Fruit fly (Drosophila melanogaster) whole organism, embryonic: ENCODE measurements around the gene CG43980.

Source experiments
- Abd-B ChIP-seq: fragments of 200-800 bp; sonication (Bioruptor generic); optimal IDR thresholded peaks from 2 replicates; lab custom pipeline; 2018; ENCODE audit warnings: missing biosample characterization, mild to moderate bottlenecking, missing genetic modification characterization, moderate library complexity
- BEAF-32 ChIP-seq: fragments of 200-800 bp; sonication (Bioruptor generic); optimal IDR thresholded peaks from 3 replicates; lab custom pipeline; 2017; ENCODE audit warnings: missing biosample characterization, missing genetic modification characterization, mild to moderate bottlenecking, moderate library complexity, missing genetic modification reagents
- CG11093 ChIP-seq: fragments of 200-800 bp; sonication (Bioruptor generic); IDR thresholded peaks from 3 replicates; pipeline ENCODE4 v1.3.6; 2022; ENCODE audit warnings: missing biosample characterization, missing genetic modification characterization
- CG11398 ChIP-seq: fragments of 200-800 bp; sonication (Bioruptor generic); optimal IDR thresholded peaks from 2 replicates; lab custom pipeline; 2016; ENCODE audit warnings: missing biosample characterization, missing genetic modification characterization
- CG11456 ChIP-seq: fragments of 200-800 bp; sonication (Bioruptor generic); IDR thresholded peaks from 3 replicates; pipeline ENCODE4 v1.3.6; 2022; ENCODE audit warnings: missing biosample characterization, missing genetic modification characterization
- CG11504 ChIP-seq: fragments of 200-800 bp; sonication (Bioruptor generic); optimal IDR thresholded peaks from 3 replicates; lab custom pipeline; 2019; ENCODE audit warnings: missing biosample characterization, mild to moderate bottlenecking, missing genetic modification characterization, moderate library complexity
- CG11696 ChIP-seq: fragments of 200-800 bp; sonication (Bioruptor generic); IDR thresholded peaks from 2 replicates; pipeline ENCODE4 v1.3.6; 2022; ENCODE audit warnings: missing biosample characterization, missing genetic modification characterization
- CG12104 ChIP-seq: fragments of 200-800 bp; sonication (Bioruptor generic); optimal IDR thresholded peaks from 3 replicates; lab custom pipeline; 2016; ENCODE audit warnings: missing biosample characterization, missing genetic modification characterization
- CG16779 ChIP-seq: fragments of 200-800 bp; sonication (Bioruptor generic); IDR thresholded peaks from 2 replicates; pipeline ENCODE4 v1.3.6; 2022; ENCODE audit warnings: missing biosample characterization, missing genetic modification characterization
- CG3281 ChIP-seq: fragments of 200-800 bp; sonication (Bioruptor generic); optimal IDR thresholded peaks from 3 replicates; lab custom pipeline; 2017; ENCODE audit warnings: missing biosample characterization, mild to moderate bottlenecking, missing genetic modification characterization
- CG33557 ChIP-seq: fragments of 200-800 bp; sonication (Bioruptor generic); optimal IDR thresholded peaks from 2 replicates; lab custom pipeline; 2019; ENCODE audit warnings: missing biosample characterization, mild to moderate bottlenecking, missing genetic modification characterization, moderate library complexity
- CG6791 ChIP-seq: fragments of 200-800 bp; sonication (Bioruptor generic); IDR thresholded peaks from 3 replicates; pipeline ENCODE4 v1.3.6; 2022; ENCODE audit warnings: missing biosample characterization, missing genetic modification characterization; ENCODE audit not compliant: partially characterized antibody
- CG7357 ChIP-seq: fragments of 200-800 bp; sonication (Bioruptor generic); IDR thresholded peaks from 3 replicates; pipeline ENCODE4 v1.3.6; 2022; ENCODE audit warnings: missing biosample characterization, missing genetic modification characterization
- CG7839 ChIP-seq: fragments of 200-800 bp; sonication (Bioruptor generic); optimal IDR thresholded peaks from 3 replicates; lab custom pipeline; 2018; ENCODE audit warnings: missing biosample characterization, mild to moderate bottlenecking, missing genetic modification characterization, moderate library complexity
- CG8089 ChIP-seq: fragments of 200-800 bp; sonication (Bioruptor generic); optimal IDR thresholded peaks from 3 replicates; lab custom pipeline; 2016; ENCODE audit warnings: missing biosample characterization, missing genetic modification characterization
- CG8765 ChIP-seq: fragments of 200-800 bp; sonication (Bioruptor generic); IDR thresholded peaks from 2 replicates; pipeline ENCODE4 v1.3.6; 2022; ENCODE audit warnings: missing biosample characterization, missing genetic modification characterization
- Ets65A ChIP-seq: fragments of 200-800 bp; sonication (Bioruptor generic); peaks from one replicate; lab custom pipeline; 2016; ENCODE audit warnings: missing biosample characterization, missing genetic modification characterization
- MTF-1 ChIP-seq: fragments of 200-800 bp; sonication (Bioruptor generic); optimal IDR thresholded peaks from 2 replicates; lab custom pipeline; 2018; ENCODE audit warnings: missing biosample characterization, mild to moderate bottlenecking, missing genetic modification characterization, borderline replicate concordance
- Meics ChIP-seq: fragments of 200-800 bp; sonication (Bioruptor generic); optimal IDR thresholded peaks from 2 replicates; lab custom pipeline; 2017; ENCODE audit warnings: missing biosample characterization, mild to moderate bottlenecking, missing genetic modification characterization
- Neu2 ChIP-seq: fragments of 200-800 bp; sonication (Bioruptor generic); optimal IDR thresholded peaks from 3 replicates; lab custom pipeline; 2016; ENCODE audit warnings: missing biosample characterization, missing genetic modification characterization, borderline replicate concordance
- Oaz ChIP-seq: fragments of 200-800 bp; sonication (Bioruptor generic); IDR thresholded peaks from 2 replicates; pipeline ENCODE4 v1.3.6; 2022; ENCODE audit warnings: missing biosample characterization, missing genetic modification characterization
- Opbp ChIP-seq: fragments of 200-800 bp; sonication (Bioruptor generic); IDR thresholded peaks from 3 replicates; pipeline ENCODE4 v1.3.6; 2022; ENCODE audit warnings: missing biosample characterization, missing genetic modification characterization; ENCODE audit not compliant: partially characterized antibody
- Rfx ChIP-seq: fragments of 200-800 bp; sonication (Bioruptor generic); IDR thresholded peaks from 2 replicates; pipeline ENCODE4 v1.3.6; 2022; ENCODE audit warnings: missing biosample characterization, missing genetic modification characterization
- Rx ChIP-seq: fragments of 200-800 bp; sonication (Bioruptor generic); IDR thresholded peaks from 2 replicates; pipeline ENCODE4 v1.3.6; 2022; ENCODE audit warnings: missing biosample characterization, missing genetic modification characterization
- Xbp1 ChIP-seq: fragments of 200-800 bp; sonication (Bioruptor generic); optimal IDR thresholded peaks from 3 replicates; lab custom pipeline; 2016; ENCODE audit warnings: missing biosample characterization, mild to moderate bottlenecking, missing genetic modification characterization
- YL-1 ChIP-seq: fragments of 200-800 bp; sonication (Bioruptor generic); optimal IDR thresholded peaks from 3 replicates; lab custom pipeline; 2017; ENCODE audit warnings: missing biosample characterization, mild to moderate bottlenecking, missing genetic modification characterization
- az2 ChIP-seq: fragments of 200-800 bp; sonication (Bioruptor generic); optimal IDR thresholded peaks from 3 replicates; lab custom pipeline; 2016; ENCODE audit warnings: missing biosample characterization, missing genetic modification characterization
- cg ChIP-seq: fragments of 200-800 bp; sonication (Bioruptor generic); optimal IDR thresholded peaks from 3 replicates; lab custom pipeline; 2019; ENCODE audit warnings: missing biosample characterization, mild to moderate bottlenecking, missing genetic modification characterization, moderate library complexity
- chinmo ChIP-seq: fragments of 200-800 bp; sonication (Bioruptor generic); IDR thresholded peaks from 4 replicates; pipeline ENCODE4 v1.3.6; 2022; ENCODE audit warnings: missing biosample characterization, missing genetic modification characterization; ENCODE audit not compliant: partially characterized antibody
- emc ChIP-seq: fragments of 200-800 bp; sonication (Bioruptor generic); optimal IDR thresholded peaks from 2 replicates; lab custom pipeline; 2016; ENCODE audit warnings: missing biosample characterization, missing genetic modification characterization
- fd3F ChIP-seq: fragments of 200-800 bp; sonication (Bioruptor generic); optimal IDR thresholded peaks from 2 replicates; lab custom pipeline; 2018; ENCODE audit warnings: missing biosample characterization, mild to moderate bottlenecking, missing genetic modification characterization, moderate library complexity
- gfzf ChIP-seq: fragments of 200-800 bp; sonication (Bioruptor generic); optimal IDR thresholded peaks from 2 replicates; lab custom pipeline; 2016; ENCODE audit warnings: missing biosample characterization, mild to moderate bottlenecking, missing genetic modification characterization, moderate library complexity
- hbn ChIP-seq: fragments of 200-800 bp; sonication (Bioruptor generic); IDR thresholded peaks from 2 replicates; pipeline ENCODE4 v1.3.6; 2022; ENCODE audit warnings: missing biosample characterization, missing genetic modification characterization; ENCODE audit not compliant: partially characterized antibody
- lab ChIP-seq: fragments of 200-800 bp; sonication (Bioruptor generic); optimal IDR thresholded peaks from 3 replicates; lab custom pipeline; 2017; ENCODE audit warnings: missing biosample characterization, missing genetic modification characterization, mild to moderate bottlenecking, moderate library complexity, missing genetic modification reagents
- lov ChIP-seq, 2 experiments: fragments of 200-800 bp in 1 of 2; fragments of >200 bp in 1 of 2; sonication (Bioruptor generic) in 1 of 2; IDR thresholded peaks in 1 of 2; optimal IDR thresholded peaks in 1 of 2; 2 replicates in 1 of 2; 3 replicates in 1 of 2; pipeline versions ENCODE4 v1.3.6 to Lab custom; 2017 to 2022; ENCODE audit warnings: missing biosample characterization in 1 of 2, missing genetic modification characterization in 1 of 2
- maf-S ChIP-seq: fragments of 200-800 bp; sonication (Bioruptor generic); optimal IDR thresholded peaks from 2 replicates; lab custom pipeline; 2016; ENCODE audit warnings: missing biosample characterization, missing genetic modification characterization
- mld ChIP-seq: fragments of 200-800 bp; sonication (Bioruptor generic); IDR thresholded peaks from 3 replicates; pipeline ENCODE4 v1.3.6; 2022; ENCODE audit warnings: missing biosample characterization, missing genetic modification characterization; ENCODE audit not compliant: partially characterized antibody
- pita ChIP-seq: fragments of 200-800 bp; sonication (Bioruptor generic); optimal IDR thresholded peaks from 2 replicates; lab custom pipeline; 2017; ENCODE audit warnings: missing biosample characterization, mild to moderate bottlenecking, missing genetic modification characterization
- row ChIP-seq: fragments of 200-800 bp; sonication (Bioruptor generic); IDR thresholded peaks from 3 replicates; pipeline ENCODE4 v1.3.6; 2022; ENCODE audit warnings: missing biosample characterization, missing genetic modification characterization
- sens ChIP-seq: fragments of 200-800 bp; sonication (Bioruptor generic); peaks from one replicate; lab custom pipeline; 2016; ENCODE audit warnings: missing biosample characterization, missing genetic modification characterization
- sima ChIP-seq: fragments of 200-800 bp; sonication (Bioruptor generic); optimal IDR thresholded peaks from 2 replicates; lab custom pipeline; 2016; ENCODE audit warnings: missing biosample characterization, missing genetic modification characterization
- so ChIP-seq: fragments of 200-800 bp; sonication (Bioruptor generic); IDR thresholded peaks from 3 replicates; pipeline ENCODE4 v1.3.6; 2022; ENCODE audit warnings: missing biosample characterization, missing genetic modification characterization
- sob ChIP-seq: fragments of 200-800 bp; sonication (Bioruptor generic); IDR thresholded peaks from 2 replicates; pipeline ENCODE4 v1.3.6; 2022; ENCODE audit warnings: missing biosample characterization, missing genetic modification characterization
- stc ChIP-seq: fragments of 200-800 bp; sonication (Bioruptor generic); IDR thresholded peaks from 2 replicates; pipeline ENCODE4 v1.3.6; 2022; ENCODE audit warnings: missing biosample characterization, missing genetic modification characterization
- tgo ChIP-seq: fragments of 200-800 bp; sonication (Bioruptor generic); IDR thresholded peaks from 3 replicates; pipeline ENCODE4 v1.3.6; 2022; ENCODE audit warnings: missing biosample characterization, missing genetic modification characterization
- toy ChIP-seq: fragments of 200-800 bp; sonication (Bioruptor generic); IDR thresholded peaks from 2 replicates; pipeline ENCODE4 v1.3.6; 2022; ENCODE audit warnings: missing biosample characterization, missing genetic modification characterization
- twi ChIP-seq: fragments of 200-800 bp; optimal IDR thresholded peaks from 2 replicates; lab custom pipeline; 2019; ENCODE audit warnings: missing biosample characterization, mild to moderate bottlenecking, missing genetic modification characterization, moderate library complexity
- unpg ChIP-seq: fragments of 200-800 bp; sonication (Bioruptor generic); optimal IDR thresholded peaks from 3 replicates; lab custom pipeline; 2018; ENCODE audit warnings: missing biosample characterization, mild to moderate bottlenecking, missing genetic modification characterization, moderate library complexity
- wdn ChIP-seq: fragments of 200-800 bp; sonication (Bioruptor generic); IDR thresholded peaks from 2 replicates; pipeline ENCODE4 v1.3.6; 2022; ENCODE audit warnings: missing biosample characterization, missing genetic modification characterization
- yki ChIP-seq: fragments of >200 bp; optimal IDR thresholded peaks from 3 replicates; lab custom pipeline; 2018

The CG43980 gene

DNA sequence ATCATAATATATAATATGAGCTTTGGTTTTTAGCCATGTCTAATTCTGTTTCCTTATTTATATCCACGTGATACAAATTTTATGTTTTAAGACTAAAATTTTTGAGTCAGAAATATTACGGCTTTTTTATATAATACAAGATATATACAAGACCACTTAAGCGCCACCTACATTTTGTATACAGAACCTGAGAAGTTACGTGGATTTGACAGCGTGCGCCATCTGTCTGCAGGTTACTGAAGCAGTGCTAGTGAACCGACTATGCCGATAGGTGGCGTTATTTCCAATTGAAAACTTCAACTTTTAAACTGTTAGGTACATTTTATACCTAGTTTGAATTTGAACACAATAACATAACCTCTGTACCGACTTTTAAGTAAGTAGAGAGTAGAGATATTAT is 8.0 kb downstream of the CG43980 start (continued):
- TF ChIP-seq az2 (GFP tag; lab: Kevin White, UChicago): peak; percentile 83
- TF ChIP-seq cg (GFP tag; lab: Kevin White, UChicago): no peak
- no peak for TF ChIP-seq emc (GFP tag; lab: Kevin White, UChicago)
- TF ChIP-seq CG16779 (GFP tag; lab: Robert Waterston, UW): no peak
- peak; percentile 89 for TF ChIP-seq sens (GFP tag; lab: Kevin White, UChicago)
- peak; percentile 52 for TF ChIP-seq fd3F (GFP tag; lab: Kevin White, UChicago)
- peak; percentile 34 for TF ChIP-seq lab
- TF ChIP-seq toy (GFP tag; lab: Robert Waterston, UW): no peak
- no peak for TF ChIP-seq CG11093 (GFP tag; lab: Robert Waterston, UW)
- peak; percentile 67 for TF ChIP-seq Meics
- TF ChIP-seq Neu2 (GFP tag; lab: Kevin White, UChicago): no peak
- peak; percentile 27 for TF ChIP-seq MTF-1
- 0 out of 2 replicates have a peak, but pooled peaks have one; percentile 12 for TF ChIP-seq Rx (GFP tag; lab: Robert Waterston, UW)
- peak; percentile 88 for TF ChIP-seq Rfx (GFP tag; lab: Robert Waterston, UW)
- no peak for TF ChIP-seq wdn (GFP tag; lab: Robert Waterston, UW)
- peak; percentile 67; the same call in 1 of the 2 replicates for TF ChIP-seq Oaz (GFP tag; lab: Robert Waterston, UW)
- TF ChIP-seq maf-S: peak; percentile 30
- TF ChIP-seq CG12104: no peak
- peak; percentile 59; the same call in 1 of the 3 replicates for TF ChIP-seq CG7357
- peak; percentile 92 for TF ChIP-seq Xbp1 (GFP tag; lab: Kevin White, UChicago)
- TF ChIP-seq CG11504 (tag; lab: Kevin White, UChicago): peak; percentile 78
- TF ChIP-seq Opbp (GFP tag; lab: Robert Waterston, UW): peak; percentile 35; the same call in 1 of the 3 replicates
- no peak for TF ChIP-seq sima (GFP tag; lab: Kevin White, UChicago)
- TF ChIP-seq YL-1: no peak
- TF ChIP-seq mld: no peak
- peak; percentile 55; the same call in 1 of the 3 replicates for TF ChIP-seq CG6791
- TF ChIP-seq twi: peak; percentile 59
- no peak for TF ChIP-seq CG3281 (GFP tag; lab: Kevin White, UChicago)
- peak; percentile 61 for TF ChIP-seq pita
- TF ChIP-seq CG11696: no peak
- peak; percentile 96 for TF ChIP-seq CG11456 (GFP tag; lab: Robert Waterston, UW)
- TF ChIP-seq CG7839: peak; percentile 75
- no peak for TF ChIP-seq yki (lab: Kevin White, UChicago)
- TF ChIP-seq chinmo (GFP tag; lab: Robert Waterston, UW): no peak
- no peak for TF ChIP-seq CG11398
- peak; percentile 97 for TF ChIP-seq Ets65A (GFP tag; lab: Kevin White, UChicago)
- peak; percentile 67 for TF ChIP-seq unpg (GFP tag; lab: Kevin White, UChicago)
- TF ChIP-seq CG8765 (GFP tag; lab: Robert Waterston, UW): no peak
- peak; percentile 63 for TF ChIP-seq Abd-B (GFP tag; lab: Kevin White, UChicago)
- no peak for TF ChIP-seq lov (optimal IDR thresholded peaks at IDR 0.05; lab: Kevin White, UChicago)
- no peak for TF ChIP-seq lov (GFP tag; IDR thresholded peaks at IDR 0.05; lab: Robert Waterston, UW)
- no peak for TF ChIP-seq BEAF-32 (GFP tag; lab: Kevin White, UChicago)
- peak; percentile 24; the same call in 1 of the 2 replicates for TF ChIP-seq stc (GFP tag; lab: Robert Waterston, UW)
- peak; percentile 70; the same call in 1 of the 2 replicates for TF ChIP-seq sob (GFP tag; lab: Robert Waterston, UW)
- TF ChIP-seq CG33557 (GFP tag; lab: Kevin White, UChicago): peak; percentile 46
- TF ChIP-seq tgo (GFP tag; lab: Robert Waterston, UW): peak; percentile 68
- peak; percentile 77 for TF ChIP-seq CG8089 (GFP tag; lab: Kevin White, UChicago)
- no peak for TF ChIP-seq so
- no peak for TF ChIP-seq gfzf (GFP tag; lab: Kevin White, UChicago)
- TF ChIP-seq row (GFP tag; lab: Robert Waterston, UW): peak; percentile 64
- TF ChIP-seq hbn (GFP tag; lab: Robert Waterston, UW): no peak
